Fruit fly (Drosophila melanogaster): ENCODE measurements around the gene lectin-37Da.

Gene lectin-37Da

DNA sequence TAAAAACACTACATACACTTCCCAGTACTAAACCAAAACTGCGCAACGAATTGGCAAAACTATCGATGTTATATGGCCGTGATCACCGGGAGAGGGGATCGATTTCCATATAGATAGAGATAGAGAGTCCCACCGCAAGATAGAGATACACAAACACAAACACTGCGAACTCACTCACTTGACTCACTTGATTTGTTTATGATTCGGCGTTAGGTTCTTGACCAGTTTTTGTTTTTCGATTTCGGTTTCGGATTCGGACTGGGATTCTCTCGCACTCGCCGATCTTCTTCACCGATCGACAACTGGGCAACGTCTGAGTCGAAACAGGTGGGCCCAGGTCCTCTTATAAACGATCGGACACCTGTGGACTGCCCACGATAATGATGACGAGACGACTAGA is 28.4 kb upstream of the lectin-37Da start, which contains the start of gene CG17549:
CG17549 (minus strand) TSS at position 327 of the 400 bp plus-strand sequence.
- TF ChIP-seq CG8632 (GFP tag; optimal IDR thresholded peaks at IDR 0.05) (no peak), OdsH (GFP tag; optimal IDR thresholded peaks at IDR 0.05) (no peak), Eip78C (GFP tag) (no peak), eg (GFP tag; IDR thresholded peaks at IDR 0.05) (no peak), fd85E (GFP tag; optimal IDR thresholded peaks at IDR 0.05) (no peak), achi (GFP tag; optimal IDR thresholded peaks at IDR 0.05) (no peak), Gug (GFP tag; IDR thresholded peaks at IDR 0.05) (no peak), CG32006 (GFP tag; optimal IDR thresholded peaks at IDR 0.05) (no peak), fd59A (GFP tag; optimal IDR thresholded peaks at IDR 0.05) (no peak), net (GFP tag; optimal IDR thresholded peaks at IDR 0.05) (no peak), spab (GFP tag; optimal IDR thresholded peaks at IDR 0.05) (no peak), dsx (GFP tag; optimal IDR thresholded peaks at IDR 0.05; ENCODE audit: poor library complexity, severe bottlenecking) (no peak), CG16779 (tag; optimal IDR thresholded peaks at IDR 0.05) (no peak), Hr4 (GFP tag; optimal IDR thresholded peaks at IDR 0.05) (no peak), Eip93F (GFP tag; optimal IDR thresholded peaks at IDR 0.05) (no peak)

DNA sequence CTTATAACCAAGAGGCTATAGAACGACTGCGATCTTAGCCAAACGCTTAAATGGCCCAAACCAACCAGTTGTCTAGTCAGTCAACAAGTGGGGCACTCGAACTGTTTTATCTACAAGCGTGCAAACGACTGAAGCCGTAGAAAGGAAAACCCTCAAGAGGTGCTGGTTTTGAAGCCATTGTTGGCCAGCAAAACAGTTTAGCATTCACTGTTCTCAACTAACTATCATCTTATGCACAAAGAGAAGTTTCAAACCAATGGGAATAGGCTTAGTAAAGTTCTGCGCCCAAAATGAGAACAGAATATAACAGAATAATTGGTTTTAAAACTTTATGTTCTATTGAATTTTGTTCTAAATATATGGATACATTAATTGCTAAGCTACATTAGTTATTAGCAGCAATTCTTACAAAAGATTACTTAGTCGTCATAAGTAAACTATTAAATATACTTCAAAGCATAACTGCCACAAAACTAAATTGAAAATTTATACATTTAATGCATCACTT is 24.4 kb upstream of the lectin-37Da start, which contains the start of gene CG31798:
CG31798 (plus strand) TSS at position 458 of the 508 bp plus-strand sequence.
- TF ChIP-seq CG1621 (tag; optimal IDR thresholded peaks at IDR 0.05): no peak
- TF ChIP-seq fd59A (GFP tag; optimal IDR thresholded peaks at IDR 0.05): no peak
- TF ChIP-seq Blimp-1 (GFP tag; optimal IDR thresholded peaks at IDR 0.05): no peak
- TF ChIP-seq esn (GFP tag; optimal IDR thresholded peaks at IDR 0.05): no peak
- TF ChIP-seq CG31627 (GFP tag; optimal IDR thresholded peaks at IDR 0.05): no peak
- no peak for TF ChIP-seq fd85E (GFP tag; optimal IDR thresholded peaks at IDR 0.05)
- TF ChIP-seq fkh (GFP tag; optimal IDR thresholded peaks at IDR 0.05): no peak
- no peak for TF ChIP-seq Hr39 (GFP tag; optimal IDR thresholded peaks at IDR 0.05)
- TF ChIP-seq CG3032 (tag; optimal IDR thresholded peaks at IDR 0.05): no peak
- TF ChIP-seq OdsH (GFP tag; optimal IDR thresholded peaks at IDR 0.05): no peak
- TF ChIP-seq CG6163 (GFP tag; IDR thresholded peaks at IDR 0.05): no peak
- TF ChIP-seq CG4318 (GFP tag; optimal IDR thresholded peaks at IDR 0.05): no peak
- no peak for TF ChIP-seq topi (GFP tag; optimal IDR thresholded peaks at IDR 0.05)
- TF ChIP-seq dsx (GFP tag; optimal IDR thresholded peaks at IDR 0.05; ENCODE audit: poor library complexity, severe bottlenecking): no peak
- TF ChIP-seq dac (GFP tag; optimal IDR thresholded peaks at IDR 0.05): no peak

DNA sequence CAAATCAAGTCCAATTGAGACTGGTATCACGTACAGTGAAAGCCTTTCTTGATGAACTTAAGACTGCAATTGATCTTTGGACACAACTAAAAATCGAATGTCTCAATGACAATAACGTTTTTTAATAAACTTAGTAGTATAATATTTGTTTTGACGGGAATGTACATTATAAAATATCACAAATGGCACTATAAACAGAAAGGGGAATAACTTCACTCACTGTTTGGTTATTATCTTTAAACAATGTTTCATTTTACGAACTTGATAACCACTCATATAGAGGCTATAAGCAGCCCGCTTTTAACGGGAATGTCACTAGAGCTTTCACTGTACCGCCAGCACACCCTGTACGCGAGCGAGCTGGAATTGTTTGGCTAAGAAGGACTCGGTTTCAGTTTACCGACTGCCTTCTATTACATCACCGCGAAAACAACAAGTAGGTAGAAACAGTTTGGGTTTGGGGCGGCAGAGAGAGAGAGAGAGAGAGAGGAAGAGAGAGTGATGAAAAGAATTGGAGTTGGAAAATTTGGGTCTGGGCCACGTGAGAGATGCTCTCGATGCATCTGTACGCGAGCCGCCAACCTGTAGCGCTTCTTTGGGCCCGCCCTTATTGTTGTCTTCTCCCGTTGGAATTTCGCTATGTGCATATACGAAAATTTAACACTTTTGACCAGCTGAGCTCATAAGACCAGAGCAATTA is 20.4 kb upstream of the lectin-37Da start:
- peak; percentile 64 for TF ChIP-seq pdm3 (GFP tag; optimal IDR thresholded peaks at IDR 0.05)
- peak; percentile 39 for TF ChIP-seq CG8632 (GFP tag; optimal IDR thresholded peaks at IDR 0.05)
- TF ChIP-seq Eip75B (GFP tag; optimal IDR thresholded peaks at IDR 0.05): peak; percentile 62
- 0 out of 3 replicates have a peak, but pooled peaks have one; percentile 9 for TF ChIP-seq eg (GFP tag; IDR thresholded peaks at IDR 0.05)
- peak; percentile 70 for TF ChIP-seq Sox102F (GFP tag; optimal IDR thresholded peaks at IDR 0.05)
- TF ChIP-seq Lpt (GFP tag; optimal IDR thresholded peaks at IDR 0.05): no peak
- peak; percentile 8 for TF ChIP-seq CG7368 (GFP tag; optimal IDR thresholded peaks at IDR 0.05)
- peak; percentile 4 for TF ChIP-seq CG11902 (GFP tag; optimal IDR thresholded peaks at IDR 0.05)
- no peak for TF ChIP-seq Blimp-1 (GFP tag; optimal IDR thresholded peaks at IDR 0.05)
- peak; percentile 45 for TF ChIP-seq CG10669 (GFP tag; optimal IDR thresholded peaks at IDR 0.05)
- TF ChIP-seq CG6854 (GFP tag; optimal IDR thresholded peaks at IDR 0.05): no peak
- TF ChIP-seq CG3032 (tag; optimal IDR thresholded peaks at IDR 0.05): peak; percentile 34
- peak; percentile 88 for TF ChIP-seq Eip78C (GFP tag)
- TF ChIP-seq salr (GFP tag; optimal IDR thresholded peaks at IDR 0.05): peak; percentile 4 to 50
- TF ChIP-seq fkh (GFP tag; optimal IDR thresholded peaks at IDR 0.05): no peak
- peak; percentile 26 for TF ChIP-seq CG8319 (GFP tag; optimal IDR thresholded peaks at IDR 0.05)
- no peak for TF ChIP-seq CG6276 (GFP tag; optimal IDR thresholded peaks at IDR 0.05)
- no peak for TF ChIP-seq dac (GFP tag; optimal IDR thresholded peaks at IDR 0.05)
- peak; percentile 83 for TF ChIP-seq Met (GFP tag; optimal IDR thresholded peaks at IDR 0.05)
- TF ChIP-seq net (GFP tag; optimal IDR thresholded peaks at IDR 0.05): peak; percentile 3
- no peak for TF ChIP-seq CG16779 (tag; optimal IDR thresholded peaks at IDR 0.05)
- TF ChIP-seq CG11294 (GFP tag; IDR thresholded peaks at IDR 0.05): no peak
- no peak for TF ChIP-seq CG9139 (GFP tag; optimal IDR thresholded peaks at IDR 0.05)
- TF ChIP-seq Hr4 (GFP tag; optimal IDR thresholded peaks at IDR 0.05): peak; percentile 53
- peak; percentile 15 for TF ChIP-seq Sox15 (GFP tag; optimal IDR thresholded peaks at IDR 0.05)
- TF ChIP-seq CG15336 (GFP tag; IDR thresholded peaks at IDR 0.05): peak; percentile 29; the same call in 1 of the 2 replicates
- 0 out of 3 replicates have a peak, but pooled peaks have one; percentile 40 for TF ChIP-seq CG8119 (GFP tag; IDR thresholded peaks at IDR 0.05)
- no peak for TF ChIP-seq CG4318 (GFP tag; optimal IDR thresholded peaks at IDR 0.05)
- peak; percentile 67 for TF ChIP-seq Ets21C (GFP tag; optimal IDR thresholded peaks at IDR 0.05)
- TF ChIP-seq CG1621 (tag; optimal IDR thresholded peaks at IDR 0.05): peak; percentile 14
- peak; percentile 66 for TF ChIP-seq OdsH (GFP tag; optimal IDR thresholded peaks at IDR 0.05)

Measured in whole organism, prepupa.